Fruit fly (Drosophila melanogaster) whole organism, embryonic: ENCODE measurements around the gene pcm.

ENCODE experiments used
- Asciz ChIP-seq: fragments of 200-800 bp; sonication (Bioruptor generic); optimal IDR thresholded peaks from 2 replicates; lab custom pipeline; 2017; ENCODE audit warnings: missing biosample characterization, mild to moderate bottlenecking, missing genetic modification characterization, missing genetic modification reagents
- B-H1 ChIP-seq: fragments of 200-800 bp; sonication (Bioruptor generic); IDR thresholded peaks from 3 replicates; pipeline ENCODE4 v1.3.6; 2022; ENCODE audit warnings: missing biosample characterization, missing genetic modification characterization
- Bteb2 ChIP-seq: fragments of 200-800 bp; sonication (Bioruptor generic); optimal IDR thresholded peaks from 2 replicates; lab custom pipeline; 2016; ENCODE audit warnings: missing biosample characterization, missing genetic modification characterization
- C15 ChIP-seq: fragments of 200-800 bp; sonication (Bioruptor generic); IDR thresholded peaks from 3 replicates; pipeline ENCODE4 v1.3.6; 2022; ENCODE audit warnings: missing biosample characterization, missing genetic modification characterization
- CG10274 ChIP-seq: fragments of 200-800 bp; sonication (Bioruptor generic); optimal IDR thresholded peaks from 3 replicates; lab custom pipeline; 2017; ENCODE audit warnings: missing biosample characterization, mild to moderate bottlenecking, missing genetic modification characterization
- CG10366 ChIP-seq: fragments of 200-800 bp; sonication (Bioruptor generic); IDR thresholded peaks from 2 replicates; pipeline ENCODE4 v1.3.6; 2022; ENCODE audit warnings: missing biosample characterization, missing genetic modification characterization
- CG11093 ChIP-seq: fragments of 200-800 bp; sonication (Bioruptor generic); IDR thresholded peaks from 3 replicates; pipeline ENCODE4 v1.3.6; 2022; ENCODE audit warnings: missing biosample characterization, missing genetic modification characterization
- CG12071 ChIP-seq: fragments of 200-800 bp; sonication (Bioruptor generic); optimal IDR thresholded peaks from 3 replicates; lab custom pipeline; 2018; ENCODE audit warnings: missing biosample characterization, mild to moderate bottlenecking, missing genetic modification characterization
- CG12104 ChIP-seq: fragments of 200-800 bp; sonication (Bioruptor generic); optimal IDR thresholded peaks from 3 replicates; lab custom pipeline; 2016; ENCODE audit warnings: missing biosample characterization, missing genetic modification characterization
- CG13424 ChIP-seq: fragments of 200-800 bp; sonication (Bioruptor generic); optimal IDR thresholded peaks from 2 replicates; lab custom pipeline; 2019; ENCODE audit warnings: missing biosample characterization, mild to moderate bottlenecking, missing genetic modification characterization, moderate library complexity
- CG15073 ChIP-seq: fragments of 200-800 bp; sonication (Bioruptor generic); optimal IDR thresholded peaks from 2 replicates; lab custom pipeline; 2016; ENCODE audit warnings: missing biosample characterization, missing genetic modification characterization
- CG16815 ChIP-seq: fragments of 200-800 bp; sonication (Bioruptor generic); optimal IDR thresholded peaks from 3 replicates; lab custom pipeline; 2017; ENCODE audit warnings: missing biosample characterization, mild to moderate bottlenecking, missing genetic modification characterization
- CG2712 ChIP-seq: fragments of 200-800 bp; optimal IDR thresholded peaks from 3 replicates; lab custom pipeline; 2019; ENCODE audit warnings: missing biosample characterization, mild to moderate bottlenecking, missing genetic modification characterization, moderate library complexity
- CG32772 ChIP-seq: fragments of 200-800 bp; sonication (Bioruptor generic); IDR thresholded peaks from 2 replicates; pipeline ENCODE4 v1.3.6; 2022; ENCODE audit warnings: missing biosample characterization, missing genetic modification characterization
- CG34422 ChIP-seq: fragments of 200-800 bp; sonication (Bioruptor generic); IDR thresholded peaks from 3 replicates; pipeline ENCODE4 v1.3.6; 2022; ENCODE audit warnings: missing biosample characterization, missing genetic modification characterization
- CG3995 ChIP-seq: fragments of 200-800 bp; sonication (Bioruptor generic); optimal IDR thresholded peaks from 3 replicates; lab custom pipeline; 2016; ENCODE audit warnings: missing biosample characterization, missing genetic modification characterization
- CG4360 ChIP-seq: fragments of 200-800 bp; sonication (Bioruptor generic); IDR thresholded peaks from 2 replicates; pipeline ENCODE4 v1.3.6; 2022; ENCODE audit warnings: missing biosample characterization, missing genetic modification characterization
- CG4854 ChIP-seq: fragments of 200-800 bp; sonication (Bioruptor generic); optimal IDR thresholded peaks from 2 replicates; lab custom pipeline; 2016; ENCODE audit warnings: missing biosample characterization, missing genetic modification characterization, inconsistent platforms
- CG5953 ChIP-seq: fragments of 200-800 bp; sonication (Bioruptor generic); IDR thresholded peaks from 2 replicates; pipeline ENCODE4 v1.3.6; 2022; ENCODE audit warnings: missing biosample characterization, missing genetic modification characterization
- CG6689 ChIP-seq: fragments of 200-800 bp; sonication (Bioruptor generic); IDR thresholded peaks from 2 replicates; pipeline ENCODE4 v1.3.6; 2022; ENCODE audit warnings: missing biosample characterization, missing genetic modification characterization
- CG7271 ChIP-seq: fragments of 200-800 bp; sonication (Bioruptor generic); optimal IDR thresholded peaks from 2 replicates; lab custom pipeline; 2018; ENCODE audit warnings: missing biosample characterization, mild to moderate bottlenecking, missing genetic modification characterization, moderate library complexity
- CG8944 ChIP-seq: fragments of 200-800 bp; sonication (Bioruptor generic); optimal IDR thresholded peaks from 3 replicates; lab custom pipeline; 2016; ENCODE audit warnings: missing biosample characterization, missing genetic modification characterization
- Doc3 ChIP-seq: fragments of 200-800 bp; sonication (Bioruptor generic); IDR thresholded peaks from 3 replicates; pipeline ENCODE4 v1.3.6; 2022; ENCODE audit warnings: missing biosample characterization, missing genetic modification characterization; ENCODE audit not compliant: partially characterized antibody
- E2f1 ChIP-seq: fragments of 200-800 bp; sonication (Bioruptor generic); IDR thresholded peaks from 2 replicates; pipeline ENCODE4 v1.3.6; 2022; ENCODE audit warnings: missing biosample characterization, missing genetic modification characterization
- ERR ChIP-seq: fragments of 200-800 bp; sonication (Bioruptor generic); optimal IDR thresholded peaks from 2 replicates; lab custom pipeline; 2016; ENCODE audit warnings: missing biosample characterization, missing genetic modification characterization
- HLH4C ChIP-seq: fragments of 200-800 bp; sonication (Bioruptor generic); IDR thresholded peaks from 3 replicates; pipeline ENCODE4 v1.3.6; 2022; ENCODE audit warnings: missing biosample characterization, missing genetic modification characterization; ENCODE audit not compliant: partially characterized antibody
- MESR4 ChIP-seq: fragments of 200-800 bp; sonication (Bioruptor generic); optimal IDR thresholded peaks from 2 replicates; lab custom pipeline; 2018; ENCODE audit warnings: missing biosample characterization, mild to moderate bottlenecking, missing genetic modification characterization, moderate library complexity
- Rfx ChIP-seq: fragments of 200-800 bp; sonication (Bioruptor generic); IDR thresholded peaks from 2 replicates; pipeline ENCODE4 v1.3.6; 2022; ENCODE audit warnings: missing biosample characterization, missing genetic modification characterization
- Six4 ChIP-seq: fragments of 200-800 bp; sonication (Bioruptor generic); optimal IDR thresholded peaks from 2 replicates; lab custom pipeline; 2016; ENCODE audit warnings: missing biosample characterization, missing genetic modification characterization
- Sox100B ChIP-seq: fragments of 200-800 bp; sonication (Bioruptor generic); optimal IDR thresholded peaks from 3 replicates; lab custom pipeline; 2018; ENCODE audit warnings: missing biosample characterization, mild to moderate bottlenecking, missing genetic modification characterization
- Sox102F ChIP-seq: fragments of 200-800 bp; sonication (Bioruptor generic); optimal IDR thresholded peaks from 2 replicates; lab custom pipeline; 2018; ENCODE audit warnings: missing biosample characterization, mild to moderate bottlenecking, missing genetic modification characterization, moderate library complexity
- Sry-δ ChIP-seq: fragments of 200-800 bp; sonication (Bioruptor generic); optimal IDR thresholded peaks from 2 replicates; lab custom pipeline; 2016; ENCODE audit warnings: missing biosample characterization, missing genetic modification characterization
- al ChIP-seq: fragments of 200-800 bp; sonication (Bioruptor generic); IDR thresholded peaks from 2 replicates; pipeline ENCODE4 v1.3.6; 2022; ENCODE audit warnings: missing biosample characterization, missing genetic modification characterization
- ash1 ChIP-seq: fragments of 200-800 bp; sonication (Bioruptor generic); optimal IDR thresholded peaks from 2 replicates; lab custom pipeline; 2018; ENCODE audit warnings: missing biosample characterization, mild to moderate bottlenecking, missing genetic modification characterization
- caup ChIP-seq: fragments of 200-800 bp; sonication (Bioruptor generic); optimal IDR thresholded peaks from 3 replicates; lab custom pipeline; 2017; ENCODE audit warnings: missing biosample characterization, mild to moderate bottlenecking, missing genetic modification characterization, moderate library complexity; ENCODE audit not compliant: severe bottlenecking
- crc ChIP-seq: fragments of 200-800 bp; sonication (Bioruptor generic); optimal IDR thresholded peaks from 2 replicates; lab custom pipeline; 2016; ENCODE audit warnings: missing biosample characterization, missing genetic modification characterization
- disco-r ChIP-seq: fragments of 200-800 bp; sonication (Bioruptor generic); optimal IDR thresholded peaks from 2 replicates; lab custom pipeline; 2016; ENCODE audit warnings: missing biosample characterization, missing genetic modification characterization
- fu2 ChIP-seq: fragments of 200-800 bp; sonication (Bioruptor generic); optimal IDR thresholded peaks from 2 replicates; lab custom pipeline; 2016; ENCODE audit warnings: missing biosample characterization, missing genetic modification characterization
- gem ChIP-seq: fragments of 200-800 bp; sonication (Bioruptor generic); optimal IDR thresholded peaks from 2 replicates; lab custom pipeline; 2019; ENCODE audit warnings: missing biosample characterization, mild to moderate bottlenecking, missing genetic modification characterization, moderate library complexity
- gsb ChIP-seq: fragments of 200-800 bp; sonication (Bioruptor generic); IDR thresholded peaks from 2 replicates; pipeline ENCODE4 v1.3.6; 2022; ENCODE audit warnings: missing biosample characterization, missing genetic modification characterization
- ham ChIP-seq: fragments of 200-800 bp; sonication (Bioruptor generic); IDR thresholded peaks from 2 replicates; pipeline ENCODE4 v1.3.6; 2022; ENCODE audit warnings: missing biosample characterization, missing genetic modification characterization
- kay ChIP-seq: fragments of 200-800 bp; sonication (Bioruptor generic); optimal IDR thresholded peaks from 2 replicates; lab custom pipeline; 2016; ENCODE audit warnings: missing biosample characterization, missing genetic modification characterization
- lab ChIP-seq: fragments of 200-800 bp; sonication (Bioruptor generic); optimal IDR thresholded peaks from 3 replicates; lab custom pipeline; 2017; ENCODE audit warnings: missing biosample characterization, missing genetic modification characterization, mild to moderate bottlenecking, moderate library complexity, missing genetic modification reagents
- mld ChIP-seq: fragments of 200-800 bp; sonication (Bioruptor generic); IDR thresholded peaks from 3 replicates; pipeline ENCODE4 v1.3.6; 2022; ENCODE audit warnings: missing biosample characterization, missing genetic modification characterization; ENCODE audit not compliant: partially characterized antibody
- nau ChIP-seq: fragments of 200-800 bp; sonication (Bioruptor generic); optimal IDR thresholded peaks from 3 replicates; lab custom pipeline; 2017; ENCODE audit warnings: missing biosample characterization, mild to moderate bottlenecking, missing genetic modification characterization, missing genetic modification reagents
- otp ChIP-seq: fragments of 200-800 bp; sonication (Bioruptor generic); IDR thresholded peaks from 3 replicates; pipeline ENCODE4, ENCODE4 v1.3.6; 2022; ENCODE audit warnings: missing biosample characterization, missing genetic modification characterization
- pros ChIP-seq: fragments of 200-800 bp; sonication (Bioruptor generic); optimal IDR thresholded peaks from 3 replicates; lab custom pipeline; 2019; ENCODE audit warnings: missing biosample characterization, mild to moderate bottlenecking, missing genetic modification characterization, moderate library complexity
- sna ChIP-seq: fragments of 200-800 bp; sonication (Bioruptor generic); IDR thresholded peaks from 2 replicates; pipeline ENCODE4 v1.3.6; 2022; ENCODE audit warnings: missing biosample characterization, missing genetic modification characterization; ENCODE audit not compliant: partially characterized antibody
- tio ChIP-seq: fragments of 200-800 bp; sonication (Bioruptor generic); optimal IDR thresholded peaks from 2 replicates; lab custom pipeline; 2017; ENCODE audit warnings: missing biosample characterization, missing genetic modification characterization, inconsistent platforms
- tll ChIP-seq, 2 experiments: fragments of 200-800 bp in 1 of 2; fragments of >200 bp in 1 of 2; sonication (Bioruptor generic) in 1 of 2; optimal IDR thresholded peaks; 2 replicates each; lab custom pipeline; 2017 to 2019; ENCODE audit warnings: missing biosample characterization in 2 of 2, missing genetic modification characterization in 2 of 2, mild to moderate bottlenecking in 1 of 2, moderate library complexity in 1 of 2
- wek ChIP-seq: fragments of 200-800 bp; sonication (Bioruptor generic); optimal IDR thresholded peaks from 3 replicates; lab custom pipeline; 2018; ENCODE audit warnings: missing biosample characterization, mild to moderate bottlenecking, missing genetic modification characterization, moderate library complexity

The pcm gene

DNA sequence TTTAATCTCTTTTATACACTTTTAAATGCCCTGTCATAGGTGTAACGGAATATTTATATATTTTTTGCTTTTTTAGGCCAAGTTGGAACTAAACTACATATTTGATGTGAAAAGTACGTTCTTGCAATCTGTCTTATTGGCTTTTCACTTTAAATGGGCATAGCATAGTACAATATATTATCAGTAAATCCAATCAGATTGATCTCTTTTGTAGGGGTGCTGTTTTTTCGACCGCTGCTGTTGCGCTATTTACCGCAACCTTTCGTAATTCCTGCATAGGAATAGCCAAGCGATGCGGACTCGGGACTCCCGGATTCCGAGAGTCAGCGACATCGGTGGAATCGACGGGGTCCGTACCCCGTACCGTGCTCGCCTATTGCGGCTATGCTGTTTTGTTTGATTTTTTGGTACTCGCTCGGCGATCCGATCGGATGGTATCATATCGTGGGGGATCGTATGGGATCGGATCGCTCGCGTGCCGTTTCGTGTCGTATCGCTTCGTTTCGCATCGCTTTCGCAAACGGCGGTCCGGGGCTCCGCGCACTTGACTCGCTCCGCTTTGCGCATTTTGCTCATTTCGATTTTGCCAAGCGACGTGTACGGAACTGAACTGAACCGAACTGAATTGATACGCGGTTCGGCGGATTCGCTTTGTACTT, 6.1 kb upstream of the pcm start (continued):
- TF ChIP-seq Asciz (no peak), CG6689 (GFP tag; lab: Robert Waterston, UW) (no peak), CG8944 (GFP tag; lab: Kevin White, UChicago) (no peak), ham (GFP tag; lab: Robert Waterston, UW) (no peak), kay (no peak), CG32772 (GFP tag; lab: Robert Waterston, UW) (no peak), CG2712 (tag; lab: Kevin White, UChicago) (no peak), CG10274 (GFP tag; lab: Kevin White, UChicago) (no peak), Sox100B (GFP tag; lab: Kevin White, UChicago) (no peak), B-H1 (GFP tag; lab: Robert Waterston, UW) (no peak), CG10366 (no peak), CG5953 (GFP tag; lab: Robert Waterston, UW) (no peak), CG16815 (GFP tag; lab: Kevin White, UChicago) (no peak), CG12071 (GFP tag; lab: Kevin White, UChicago) (peak; percentile 10), Sry-δ (GFP tag; lab: Kevin White, UChicago) (no peak), HLH4C (GFP tag; lab: Robert Waterston, UW) (no peak), caup (GFP tag; lab: Kevin White, UChicago) (peak; percentile 29), Sox102F (GFP tag; lab: Kevin White, UChicago) (no peak), al (GFP tag; lab: Robert Waterston, UW) (no peak), Six4 (GFP tag; lab: Kevin White, UChicago) (no peak), E2f1 (GFP tag; lab: Robert Waterston, UW) (no peak), C15 (GFP tag; lab: Robert Waterston, UW) (no peak), MESR4 (GFP tag; lab: Kevin White, UChicago) (no peak), otp (no peak), CG7271 (tag; lab: Kevin White, UChicago) (no peak), fu2 (GFP tag; lab: Kevin White, UChicago) (no peak), CG34422 (no peak), pros (GFP tag; lab: Kevin White, UChicago) (no peak), CG13424 (no peak), CG4854 (GFP tag; lab: Kevin White, UChicago) (no peak), wek (GFP tag; lab: Kevin White, UChicago) (no peak), Bteb2 (no peak), Doc3 (GFP tag; lab: Robert Waterston, UW) (no peak), gsb (GFP tag; lab: Robert Waterston, UW) (no peak), mld (GFP tag; lab: Robert Waterston, UW) (no peak), nau (GFP tag; lab: Kevin White, UChicago) (no peak), CG15073 (no peak), CG4360 (GFP tag; lab: Robert Waterston, UW) (no peak), ash1 (no peak), CG11093 (GFP tag; lab: Robert Waterston, UW) (no peak), CG12104 (GFP tag; lab: Kevin White, UChicago) (no peak), disco-r (GFP tag; lab: Kevin White, UChicago) (no peak), lab (GFP tag; lab: Kevin White, UChicago) (peak; percentile 74), tio (GFP tag; lab: Kevin White, UChicago) (no peak), tll (GFP tag; optimal IDR thresholded peaks at IDR 0.05; lab: Kevin White, UChicago) (no peak), sna (GFP tag; lab: Robert Waterston, UW) (no peak), Rfx (GFP tag; lab: Robert Waterston, UW) (peak; percentile 58), crc (GFP tag; lab: Kevin White, UChicago) (no peak), ERR (no peak), CG3995 (no peak), gem (no peak)
